Fruit fly (Drosophila melanogaster) whole organism, prepupa: ENCODE measurements around the gene Cht7.

ENCODE experiments used
- Blimp-1 ChIP-seq: fragments of 200-800 bp; sonication (Bioruptor generic); optimal IDR thresholded peaks from 3 replicates; lab custom pipeline; 2017; ENCODE audit warnings: missing biosample characterization, missing genetic modification characterization, mild to moderate bottlenecking, moderate library complexity, missing genetic modification reagents
- CG10631 ChIP-seq: fragments of 200-800 bp; sonication (Bioruptor generic); optimal IDR thresholded peaks from 2 replicates; lab custom pipeline; 2016; ENCODE audit warnings: missing biosample characterization, missing genetic modification characterization
- CG10669 ChIP-seq: fragments of 200-800 bp; sonication (Bioruptor generic); optimal IDR thresholded peaks from 3 replicates; lab custom pipeline; 2018; ENCODE audit warnings: missing biosample characterization, mild to moderate bottlenecking, missing genetic modification characterization, moderate library complexity
- CG11902 ChIP-seq: fragments of 200-800 bp; sonication (Bioruptor generic); optimal IDR thresholded peaks from 3 replicates; lab custom pipeline; 2016; ENCODE audit warnings: missing biosample characterization, missing genetic modification characterization
- CG3032 ChIP-seq: fragments of 200-800 bp; optimal IDR thresholded peaks from 2 replicates; lab custom pipeline; 2019; ENCODE audit warnings: missing biosample characterization, mild to moderate bottlenecking, missing genetic modification characterization, moderate library complexity
- CG31627 ChIP-seq: fragments of 200-800 bp; sonication (Bioruptor generic); optimal IDR thresholded peaks from 3 replicates; lab custom pipeline; 2016; ENCODE audit warnings: missing biosample characterization, missing genetic modification characterization
- CG34406 ChIP-seq: fragments of 200-800 bp; sonication (Bioruptor generic); optimal IDR thresholded peaks from 3 replicates; lab custom pipeline; 2016; ENCODE audit warnings: missing biosample characterization, missing genetic modification characterization
- CG4318 ChIP-seq: fragments of 200-800 bp; sonication (Bioruptor generic); optimal IDR thresholded peaks from 3 replicates; lab custom pipeline; 2017; ENCODE audit warnings: missing biosample characterization, mild to moderate bottlenecking, missing genetic modification characterization
- CG6276 ChIP-seq: fragments of 200-800 bp; sonication (Bioruptor generic); optimal IDR thresholded peaks from 2 replicates; lab custom pipeline; 2017; ENCODE audit warnings: missing biosample characterization, mild to moderate bottlenecking, missing genetic modification characterization
- CG6792 ChIP-seq: fragments of 200-800 bp; sonication (Bioruptor generic); optimal IDR thresholded peaks from 3 replicates; lab custom pipeline; 2016; ENCODE audit warnings: missing biosample characterization, missing genetic modification characterization
- CG6808 ChIP-seq: fragments of 200-800 bp; sonication (Bioruptor generic); optimal IDR thresholded peaks from 3 replicates; lab custom pipeline; 2017; ENCODE audit warnings: missing biosample characterization, missing genetic modification characterization, mild to moderate bottlenecking, moderate library complexity, missing genetic modification reagents
- CG6854 ChIP-seq: fragments of 200-800 bp; sonication (Bioruptor generic); optimal IDR thresholded peaks from 2 replicates; lab custom pipeline; 2017; ENCODE audit warnings: missing biosample characterization, mild to moderate bottlenecking, missing genetic modification characterization
- CG7368 ChIP-seq: fragments of 200-800 bp; sonication (Bioruptor generic); optimal IDR thresholded peaks from 3 replicates; lab custom pipeline; 2016; ENCODE audit warnings: missing biosample characterization, missing genetic modification characterization
- Eip78C ChIP-seq: fragments of 200-800 bp; sonication (Bioruptor generic); peaks from one replicate; lab custom pipeline; 2016; ENCODE audit warnings: missing biosample characterization, missing genetic modification characterization
- Eip93F ChIP-seq: fragments of 200-800 bp; sonication (Bioruptor generic); optimal IDR thresholded peaks from 2 replicates; lab custom pipeline; 2016; ENCODE audit warnings: missing biosample characterization, mild to moderate bottlenecking, missing genetic modification characterization
- Gug ChIP-seq: fragments of 200-800 bp; sonication (Bioruptor generic); IDR thresholded peaks from 2 replicates; pipeline ENCODE4 v1.3.6; 2022; ENCODE audit warnings: missing biosample characterization, missing genetic modification characterization
- Hr38 ChIP-seq: sonication (Bioruptor generic); optimal IDR thresholded peaks from 2 replicates; lab custom pipeline; 2016; ENCODE audit warnings: missing biosample characterization, missing genetic modification characterization
- Lpt ChIP-seq: fragments of 200-800 bp; sonication (Bioruptor generic); optimal IDR thresholded peaks from 3 replicates; lab custom pipeline; 2016; ENCODE audit warnings: missing biosample characterization, missing genetic modification characterization
- Met ChIP-seq: fragments of 200-800 bp; sonication (Bioruptor generic); optimal IDR thresholded peaks from 3 replicates; lab custom pipeline; 2016; ENCODE audit warnings: missing biosample characterization, missing genetic modification characterization
- Sox102F ChIP-seq: fragments of 200-800 bp; sonication (Bioruptor generic); optimal IDR thresholded peaks from 2 replicates; lab custom pipeline; 2016; ENCODE audit warnings: missing biosample characterization, mild to moderate bottlenecking, missing genetic modification characterization
- Sox14 ChIP-seq: fragments of 200-800 bp; sonication (Bioruptor generic); optimal IDR thresholded peaks from 3 replicates; lab custom pipeline; 2016; ENCODE audit warnings: missing biosample characterization, missing genetic modification characterization
- dsx ChIP-seq: fragments of 200-800 bp; optimal IDR thresholded peaks from 3 replicates; lab custom pipeline; 2019; ENCODE audit warnings: missing biosample characterization, mild to moderate bottlenecking, missing genetic modification characterization, moderate library complexity; ENCODE audit not compliant: poor library complexity, severe bottlenecking
- eg ChIP-seq: fragments of 200-800 bp; sonication (Bioruptor generic); IDR thresholded peaks from 3 replicates; pipeline ENCODE4 v1.3.6; 2022; ENCODE audit warnings: missing biosample characterization, missing genetic modification characterization
- esn ChIP-seq: fragments of 200-800 bp; sonication (Bioruptor generic); optimal IDR thresholded peaks from 2 replicates; lab custom pipeline; 2016; ENCODE audit warnings: missing biosample characterization, mild to moderate bottlenecking, missing genetic modification characterization, moderate library complexity
- fd85E ChIP-seq: fragments of 200-800 bp; sonication (Bioruptor generic); optimal IDR thresholded peaks from 3 replicates; lab custom pipeline; 2016; ENCODE audit warnings: missing biosample characterization, missing genetic modification characterization
- fkh ChIP-seq: fragments of 200-800 bp; sonication (Bioruptor generic); optimal IDR thresholded peaks from 3 replicates; lab custom pipeline; 2017; ENCODE audit warnings: missing biosample characterization, mild to moderate bottlenecking, missing genetic modification characterization, moderate library complexity
- lz ChIP-seq: fragments of 200-800 bp; sonication (Bioruptor generic); optimal IDR thresholded peaks from 3 replicates; lab custom pipeline; 2016; ENCODE audit warnings: missing biosample characterization, missing genetic modification characterization
- ss ChIP-seq, 2 experiments: fragments of 200-800 bp; sonication (Bioruptor generic); optimal IDR thresholded peaks; 2 replicates in 1 of 2; 3 replicates in 1 of 2; lab custom pipeline; 2017 to 2018; ENCODE audit warnings: mild to moderate bottlenecking in 2 of 2, missing biosample characterization in 2 of 2, missing genetic modification characterization in 2 of 2, moderate library complexity in 1 of 2
- svp ChIP-seq: fragments of 200-800 bp; sonication (Bioruptor generic); peaks from one replicate; lab custom pipeline; 2016; ENCODE audit warnings: missing biosample characterization, missing genetic modification characterization
- topi ChIP-seq: fragments of 200-800 bp; sonication (Bioruptor generic); optimal IDR thresholded peaks from 3 replicates; lab custom pipeline; 2016; ENCODE audit warnings: missing biosample characterization, missing genetic modification characterization
- vri ChIP-seq: fragments of 200-800 bp; sonication (Bioruptor generic); optimal IDR thresholded peaks from 3 replicates; lab custom pipeline; 2016; ENCODE audit warnings: missing biosample characterization, mild to moderate bottlenecking, missing genetic modification characterization

Gene Cht7

DNA sequence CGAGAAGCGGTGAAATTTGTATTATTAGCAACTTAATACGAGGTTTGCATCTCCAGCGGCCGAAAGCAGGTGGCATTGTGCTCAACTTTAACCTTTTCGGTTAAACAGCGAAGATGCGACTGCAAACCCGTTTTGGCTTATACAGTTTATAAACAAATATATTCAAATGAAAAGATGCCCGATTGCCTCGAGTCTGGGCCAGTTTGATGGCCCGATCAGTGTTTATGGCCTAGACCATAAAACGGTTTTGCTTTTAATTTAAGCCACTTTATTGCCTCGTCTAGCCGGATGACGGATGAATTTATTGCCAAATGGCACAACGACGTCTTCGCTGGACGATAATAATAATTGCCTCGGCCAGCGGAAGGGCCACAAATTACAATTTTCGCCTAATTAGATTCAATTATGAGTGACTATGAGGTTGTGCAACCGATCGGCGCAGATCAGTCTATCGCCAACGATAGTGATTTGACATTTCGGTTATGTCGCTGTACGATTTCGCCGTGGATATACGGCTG, 4.2 kb downstream of the Cht7 start:
- TF ChIP-seq CG7368 (GFP tag; lab: Kevin White, UChicago) (no peak), CG10631 (GFP tag; lab: Kevin White, UChicago) (no peak), CG31627 (GFP tag; lab: Kevin White, UChicago) (no peak)
- TF ChIP-seq, all 60 proteins: peak for 0

DNA sequence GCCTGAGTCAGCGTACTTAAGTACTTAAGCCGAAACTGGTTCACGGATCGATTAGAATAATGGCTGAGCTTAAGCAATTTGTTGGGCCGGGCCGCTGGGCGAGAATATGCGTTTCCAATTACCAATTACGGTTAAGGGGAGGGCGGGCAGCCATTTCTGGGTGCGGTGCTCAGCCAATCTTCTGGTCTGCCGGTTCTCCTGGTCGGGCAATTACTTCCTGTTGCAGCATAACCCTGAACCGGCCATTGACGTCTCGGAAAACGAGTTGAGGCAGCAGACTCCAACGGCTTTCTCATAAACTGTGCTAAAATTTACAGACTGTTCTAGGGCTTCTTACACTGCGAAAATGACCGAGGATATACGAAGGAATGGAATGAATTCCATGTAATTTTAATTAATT, 5.6 kb downstream of the Cht7 start:
- TF ChIP-seq Eip93F: no peak
- TF ChIP-seq CG10669: peak; percentile 31
- TF ChIP-seq CG6276 (GFP tag; lab: Kevin White, UChicago): no peak
- TF ChIP-seq fkh (GFP tag; lab: Kevin White, UChicago): no peak
- no peak for TF ChIP-seq CG3032 (tag; lab: Kevin White, UChicago)
- TF ChIP-seq CG6808 (GFP tag; lab: Kevin White, UChicago): peak; percentile 35

DNA sequence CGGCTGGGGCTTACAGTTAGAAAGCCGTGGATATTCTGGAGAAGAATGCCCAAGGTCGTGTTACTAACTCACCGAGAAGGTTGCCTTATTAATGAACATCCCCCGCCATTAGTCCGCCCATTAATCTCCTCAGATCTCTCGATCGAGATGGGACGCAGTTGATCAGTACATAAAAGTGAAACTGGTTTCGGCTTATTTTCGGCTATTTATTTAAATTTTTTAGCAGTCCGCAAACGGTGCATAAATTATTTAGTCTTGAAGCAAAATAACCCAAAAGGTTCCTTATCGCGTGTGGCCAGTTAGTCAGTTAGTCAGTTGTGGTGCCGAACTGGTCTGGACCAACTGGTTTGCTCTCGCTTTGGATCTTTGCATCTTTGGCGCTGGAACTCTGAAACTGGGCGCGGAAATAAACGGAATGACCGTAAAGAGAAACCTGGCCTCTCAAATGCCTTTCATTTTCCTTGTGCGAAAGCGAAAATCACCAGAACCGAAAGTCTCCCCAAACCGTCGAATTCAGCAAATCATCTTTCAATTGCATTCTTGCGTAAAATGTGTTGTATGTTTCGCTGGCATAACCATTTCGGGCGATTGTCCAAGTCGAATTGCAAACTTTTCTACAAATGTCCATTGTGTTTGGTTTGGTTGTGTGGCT, 7.9 kb downstream of the Cht7 start:
- TF ChIP-seq CG3032 (tag; lab: Kevin White, UChicago): no peak
- no peak for TF ChIP-seq ss (GFP tag; optimal IDR thresholded peaks at IDR 0.05; lab: Kevin White, UChicago)
- TF ChIP-seq topi (GFP tag; lab: Kevin White, UChicago): peak; percentile 6
- TF ChIP-seq CG6854: peak; percentile 73
- peak; percentile 99 for TF ChIP-seq Blimp-1 (GFP tag; lab: Kevin White, UChicago)
- TF ChIP-seq esn (GFP tag; lab: Kevin White, UChicago): no peak
- 0 out of 3 replicates have a peak, but pooled peaks have one; percentile 21 for TF ChIP-seq eg

DNA sequence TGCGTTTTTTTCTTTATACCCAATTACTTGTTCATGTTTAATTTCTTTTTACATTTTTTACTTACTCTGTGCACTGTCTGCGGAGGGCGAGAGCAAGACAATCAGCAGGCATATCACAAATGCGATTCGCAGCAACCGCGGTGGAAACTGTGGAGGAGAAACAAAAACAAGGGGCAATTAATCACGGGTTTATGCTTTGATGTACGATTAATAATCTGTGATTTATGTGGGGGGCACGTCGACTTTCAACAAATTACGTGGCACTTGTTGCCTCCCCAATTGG, 9.2 kb downstream of the Cht7 start:
- TF ChIP-seq CG10669 (no peak), eg (no peak), Lpt (GFP tag; lab: Kevin White, UChicago) (no peak), Sox14 (no peak), CG6276 (GFP tag; lab: Kevin White, UChicago) (no peak), Gug (no peak), fd85E (GFP tag; lab: Kevin White, UChicago) (no peak), esn (GFP tag; lab: Kevin White, UChicago) (no peak), Sox102F (GFP tag; lab: Kevin White, UChicago) (no peak), CG4318 (GFP tag; lab: Kevin White, UChicago) (no peak), vri (no peak), Eip93F (no peak)

DNA sequence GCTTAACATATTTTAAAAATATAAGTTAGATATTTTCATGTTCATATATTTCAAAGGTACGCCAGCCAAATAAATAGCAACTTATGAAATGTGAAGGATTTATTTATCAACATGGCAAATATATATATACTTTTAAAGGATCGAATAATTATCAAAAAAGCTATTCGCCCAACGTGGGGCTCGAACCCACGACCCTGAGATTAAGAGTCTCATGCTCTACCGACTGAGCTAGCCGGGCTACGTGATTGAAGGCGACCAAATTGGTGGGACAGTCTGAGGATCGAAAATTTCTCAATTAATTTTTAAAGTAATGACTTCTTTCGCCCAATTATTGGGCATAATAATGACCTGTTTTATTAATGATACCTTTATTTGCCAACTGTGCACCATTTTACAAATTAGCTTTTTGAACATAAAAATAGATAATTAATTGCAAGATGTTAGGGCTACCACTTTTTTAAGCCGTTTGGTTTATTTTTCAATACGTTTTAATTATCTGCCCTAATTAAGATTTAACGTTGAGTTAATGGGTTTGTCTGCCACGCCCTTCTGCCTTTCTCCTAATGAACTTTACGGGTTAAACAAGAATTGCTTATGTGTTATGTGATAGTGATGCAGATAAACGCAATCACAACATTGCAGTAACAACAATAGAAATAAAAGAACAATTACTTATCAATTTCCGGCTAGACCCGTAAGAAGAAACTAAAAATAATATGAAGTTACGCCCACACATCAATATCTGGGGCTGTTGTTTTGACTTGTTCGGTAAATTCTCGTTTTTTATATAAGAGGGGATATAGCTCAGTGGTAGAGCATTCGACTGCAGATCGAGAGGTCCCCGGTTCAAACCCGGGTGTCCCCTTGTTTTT, 9.8 kb downstream of the Cht7 start:
- TF ChIP-seq Sox14 (no peak), svp (peak; percentile 65), dsx (GFP tag; lab: Kevin White, UChicago) (no peak), lz (no peak), Blimp-1 (GFP tag; lab: Kevin White, UChicago) (no peak), Eip78C (peak; percentile 49), Hr38 (GFP tag; lab: Kevin White, UChicago) (no peak), CG34406 (no peak), CG6792 (no peak), Met (no peak), fkh (GFP tag; lab: Kevin White, UChicago) (no peak), CG7368 (GFP tag; lab: Kevin White, UChicago) (no peak), CG11902 (no peak)
